Worm (Caenorhabditis elegans) whole organism, young adult: ENCODE data around the gene F09E10.7.

Source experiments
- B0035.1 ChIP-seq: sonication (generic microtip); optimal IDR thresholded peaks from 2 replicates; lab custom pipeline; 2016; ENCODE audit warnings: missing genetic modification characterization, mild to moderate bottlenecking, missing compliant biosample characterization, missing genotype, missing genetic modification reagents
- B0261.1 ChIP-seq: sonication (generic microtip); optimal IDR thresholded peaks from 2 replicates; lab custom pipeline; 2016; ENCODE audit warnings: mild to moderate bottlenecking, missing genetic modification characterization, moderate library complexity, missing compliant biosample characterization
- C17E4.6 ChIP-seq: fragments of 200-800 bp; sonication (Bioruptor generic); IDR thresholded peaks from 2 replicates; pipeline ENCODE4 v1.3.6; 2022; ENCODE audit warnings: missing genetic modification reagents, missing genetic modification characterization, missing compliant biosample characterization
- F33H1.4 ChIP-seq: fragments of 200-800 bp; sonication (Bioruptor generic); IDR thresholded peaks from 2 replicates; pipeline ENCODE4 v1.3.6; 2022; ENCODE audit warnings: missing genetic modification reagents, missing genetic modification characterization, missing compliant biosample characterization
- F52B5.7 ChIP-seq: sonication (generic microtip); optimal IDR thresholded peaks from 2 replicates; lab custom pipeline; 2016; ENCODE audit warnings: mild to moderate bottlenecking, missing genetic modification characterization, missing compliant biosample characterization
- F57C9.4 ChIP-seq: sonication (generic microtip); optimal IDR thresholded peaks from 2 replicates; lab custom pipeline; 2017; ENCODE audit warnings: mild to moderate bottlenecking, missing genetic modification characterization, missing compliant biosample characterization
- T07F8.4 ChIP-seq: sonication (generic microtip); optimal IDR thresholded peaks from 2 replicates; lab custom pipeline; 2016; ENCODE audit warnings: mild to moderate bottlenecking, missing genetic modification characterization, moderate library complexity, missing compliant biosample characterization
- T26A5.8 ChIP-seq: sonication (generic microtip); optimal IDR thresholded peaks from 2 replicates; lab custom pipeline; 2016; ENCODE audit warnings: missing genetic modification characterization, missing compliant biosample characterization
- Y53F4B.3 ChIP-seq: fragments of 200-800 bp; sonication (Bioruptor generic); IDR thresholded peaks from 2 replicates; pipeline ENCODE4 v1.3.6; 2022; ENCODE audit warnings: missing genetic modification reagents, missing genetic modification characterization, missing compliant biosample characterization
- Y56A3A.18 ChIP-seq: fragments of 200-800 bp; sonication (Bioruptor generic); IDR thresholded peaks from 2 replicates; pipeline ENCODE4 v1.3.6; 2022; ENCODE audit warnings: missing genetic modification reagents, missing genetic modification characterization, missing compliant biosample characterization
- Y67H2A.10 ChIP-seq: fragments of 200-800 bp; sonication (Bioruptor generic); conservative IDR thresholded peaks from 2 replicates; pipeline ENCODE4 v1.3.6; 2022; ENCODE audit warnings: missing genetic modification reagents, missing genetic modification characterization, missing compliant biosample characterization
- Y95B8A.8 ChIP-seq: fragments of 200-800 bp; sonication (Bioruptor generic); IDR thresholded peaks from 2 replicates; pipeline ENCODE4 v1.3.6; 2022; ENCODE audit warnings: missing genetic modification reagents, missing genetic modification characterization, missing compliant biosample characterization
- aptf-2 ChIP-seq: fragments of 200-800 bp; sonication (Bioruptor generic); conservative IDR thresholded peaks from 2 replicates; pipeline ENCODE4 v1.3.6; 2022; ENCODE audit warnings: missing genetic modification reagents, missing genetic modification characterization, missing compliant biosample characterization
- athp-1 ChIP-seq: sonication (generic microtip); optimal IDR thresholded peaks from 2 replicates; lab custom pipeline; 2017; ENCODE audit warnings: mild to moderate bottlenecking, missing genetic modification characterization, missing compliant biosample characterization
- attf-6 ChIP-seq: fragments of 200-800 bp; sonication (Bioruptor generic); IDR thresholded peaks from 2 replicates; pipeline ENCODE4 v1.3.6; 2022; ENCODE audit warnings: missing genetic modification reagents, missing genetic modification characterization, missing compliant biosample characterization
- bed-1 ChIP-seq: fragments of 200-800 bp; sonication (Bioruptor generic); IDR thresholded peaks from 2 replicates; pipeline ENCODE4 v1.3.6; 2022; ENCODE audit warnings: missing genetic modification reagents, missing genetic modification characterization, missing compliant biosample characterization
- cebp-2 ChIP-seq: fragments of 200-800 bp; sonication (Bioruptor generic); IDR thresholded peaks from 2 replicates; pipeline ENCODE4 v1.3.6; 2022; ENCODE audit warnings: missing genetic modification characterization, missing compliant biosample characterization
- ceh-100 ChIP-seq: fragments of 200-800 bp; sonication (Bioruptor generic); IDR thresholded peaks from 2 replicates; pipeline ENCODE4 v1.3.6; 2022; ENCODE audit warnings: missing genetic modification reagents, missing genetic modification characterization, missing compliant biosample characterization
- ceh-27 ChIP-seq: fragments of 200-800 bp; sonication (Bioruptor generic); optimal IDR thresholded peaks from 2 replicates; lab custom pipeline; 2018; ENCODE audit warnings: mild to moderate bottlenecking, missing genetic modification characterization, moderate library complexity, missing compliant biosample characterization
- ceh-40 ChIP-seq: fragments of 200-800 bp; sonication (Bioruptor generic); IDR thresholded peaks from 2 replicates; pipeline ENCODE4 v1.3.6; 2022; ENCODE audit warnings: missing genetic modification characterization, missing compliant biosample characterization
- ceh-58 ChIP-seq: fragments of 200-800 bp; sonication (Bioruptor generic); IDR thresholded peaks from 2 replicates; pipeline ENCODE4 v1.3.6; 2022; ENCODE audit warnings: missing genetic modification characterization, missing compliant biosample characterization
- dox-1 ChIP-seq: fragments of 200-800 bp; sonication (Bioruptor generic); IDR thresholded peaks from 2 replicates; pipeline ENCODE4 v1.3.6; 2022; ENCODE audit warnings: missing genetic modification reagents, missing genetic modification characterization, missing compliant biosample characterization
- dpl-1 ChIP-seq: fragments of 150-350 bp; optimal IDR thresholded peaks from 2 replicates; lab custom pipeline; 2014; ENCODE audit warnings: missing biosample characterization, missing genetic modification reagents, missing genetic modification characterization
- gei-17 ChIP-seq: fragments of 200-800 bp; sonication (Bioruptor generic); optimal IDR thresholded peaks from 2 replicates; lab custom pipeline; 2018; ENCODE audit warnings: mild to moderate bottlenecking, missing genetic modification characterization, missing compliant biosample characterization
- hlh-12 ChIP-seq: sonication (generic microtip); optimal IDR thresholded peaks from 2 replicates; lab custom pipeline; 2016; ENCODE audit warnings: missing genetic modification characterization, missing compliant biosample characterization
- hlh-26 ChIP-seq: fragments of 200-800 bp; sonication (Bioruptor generic); conservative IDR thresholded peaks from 2 replicates; pipeline ENCODE4 v1.3.6; 2022; ENCODE audit warnings: missing genetic modification reagents, missing genetic modification characterization, missing compliant biosample characterization
- lag-1 ChIP-seq: fragments of 200-800 bp; sonication (Bioruptor generic); IDR thresholded peaks from 2 replicates; pipeline ENCODE4 v1.3.6; 2022; ENCODE audit warnings: missing genetic modification reagents, missing genetic modification characterization, missing compliant biosample characterization
- lin-26 ChIP-seq: fragments of 200-800 bp; sonication (Bioruptor generic); IDR thresholded peaks from 2 replicates; pipeline ENCODE4 v1.3.6; 2022; ENCODE audit warnings: missing genetic modification reagents, missing genetic modification characterization, missing compliant biosample characterization
- lin-35 ChIP-seq, 3 experiments: fragments of 150-350 bp in 2 of 3; sonication (generic microtip) in 1 of 3; optimal IDR thresholded peaks; 2 replicates each; lab custom pipeline; 2014 to 2018; ENCODE audit warnings: missing biosample characterization in 3 of 3, missing genetic modification characterization in 3 of 3, missing genetic modification reagents in 3 of 3
- madf-3 ChIP-seq: fragments of 200-800 bp; sonication (Bioruptor generic); IDR thresholded peaks from 2 replicates; pipeline ENCODE4 v1.3.6; 2022; ENCODE audit warnings: missing genetic modification reagents, missing genetic modification characterization, missing compliant biosample characterization
- madf-6 ChIP-seq: fragments of 200-800 bp; sonication (Bioruptor generic); IDR thresholded peaks from 2 replicates; pipeline ENCODE4 v1.3.6; 2022; ENCODE audit warnings: missing genetic modification reagents, missing genetic modification characterization, missing compliant biosample characterization
- madf-8 ChIP-seq: fragments of 200-800 bp; sonication (Bioruptor generic); conservative IDR thresholded peaks from 2 replicates; pipeline ENCODE4 v1.3.6; 2022; ENCODE audit warnings: missing genetic modification reagents, missing genetic modification characterization, missing compliant biosample characterization
- mcd-1 ChIP-seq: fragments of 200-800 bp; sonication (Bioruptor generic); IDR thresholded peaks from 2 replicates; pipeline ENCODE4 v1.3.6; 2022; ENCODE audit warnings: missing genetic modification reagents, missing genetic modification characterization, missing compliant biosample characterization
- mel-28 ChIP-seq: sonication (generic microtip); optimal IDR thresholded peaks from 2 replicates; lab custom pipeline; 2016; ENCODE audit warnings: borderline replicate concordance, mild to moderate bottlenecking, missing genetic modification characterization, missing compliant biosample characterization
- mes-4 ChIP-seq: sonication (generic microtip); optimal IDR thresholded peaks from 2 replicates; lab custom pipeline; 2016; ENCODE audit warnings: missing genotype, missing genetic modification characterization, missing compliant biosample characterization
- nhr-27 ChIP-seq: fragments of 200-800 bp; sonication (Bioruptor generic); optimal IDR thresholded peaks from 2 replicates; lab custom pipeline; 2018; ENCODE audit warnings: mild to moderate bottlenecking, missing genetic modification characterization, moderate library complexity, missing compliant biosample characterization
- nhr-90 ChIP-seq: sonication (generic microtip); optimal IDR thresholded peaks from 2 replicates; lab custom pipeline; 2016; ENCODE audit warnings: missing genotype, mild to moderate bottlenecking, missing genetic modification characterization, missing compliant biosample characterization
- pha-4 ChIP-seq: fragments of 150-350 bp; sonication (generic microtip); optimal IDR thresholded peaks from 2 replicates; lab custom pipeline; 2014; ENCODE audit warnings: missing biosample characterization, missing genetic modification reagents, missing genetic modification characterization
- repo-1 ChIP-seq: sonication (generic microtip); optimal IDR thresholded peaks from 2 replicates; lab custom pipeline; 2017; ENCODE audit warnings: mild to moderate bottlenecking, missing genetic modification characterization, missing compliant biosample characterization
- rpc-1 ChIP-seq, 2 experiments: fragments of 150-350 bp in 1 of 2; sonication (generic microtip) in 1 of 2; optimal IDR thresholded peaks; 2 replicates each; lab custom pipeline; 2014 to 2018; ENCODE audit warnings: missing biosample characterization in 1 of 2, missing genetic modification characterization in 1 of 2, missing genetic modification reagents in 1 of 2, missing genotype in 1 of 2
- snpc-3.4 ChIP-seq: sonication (generic microtip); optimal IDR thresholded peaks from 2 replicates; lab custom pipeline; 2017; ENCODE audit warnings: missing genetic modification characterization, mild to moderate bottlenecking, missing compliant biosample characterization, antibody characterized with exemption, moderate library complexity, missing genotype, missing genetic modification reagents
- snpc-4 ChIP-seq, 5 experiments: fragments of 150-350 bp in 1 of 5; sonication (generic microtip) in 4 of 5; optimal IDR thresholded peaks; 2 replicates each; lab custom pipeline; 2014 to 2018; ENCODE audit warnings: missing genetic modification characterization in 5 of 5, missing biosample characterization in 3 of 5, antibody characterized with exemption in 2 of 5, mild to moderate bottlenecking in 2 of 5, missing compliant biosample characterization in 2 of 5, missing genotype in 2 of 5, moderate library complexity in 2 of 5, missing genetic modification reagents in 1 of 5
- sptf-2 ChIP-seq: fragments of 200-800 bp; sonication (Bioruptor generic); optimal IDR thresholded peaks from 2 replicates; lab custom pipeline; 2018; ENCODE audit warnings: mild to moderate bottlenecking, missing genetic modification characterization, missing compliant biosample characterization
- tbp1 ChIP-seq: fragments of 200-800 bp; sonication (Bioruptor generic); optimal IDR thresholded peaks from 2 replicates; lab custom pipeline; 2018; ENCODE audit warnings: mild to moderate bottlenecking, missing genetic modification characterization, missing compliant biosample characterization
- tbx-9 ChIP-seq: sonication (generic microtip); optimal IDR thresholded peaks from 2 replicates; lab custom pipeline; 2016; ENCODE audit warnings: borderline replicate concordance, missing genetic modification characterization, inconsistent platforms, missing compliant biosample characterization
- unc-130 ChIP-seq: sonication (generic microtip); optimal IDR thresholded peaks from 2 replicates; lab custom pipeline; 2016; ENCODE audit warnings: missing genetic modification reagents, missing genetic modification characterization, missing compliant biosample characterization
- zfh-2 ChIP-seq: fragments of 200-800 bp; sonication (Bioruptor generic); conservative IDR thresholded peaks from 2 replicates; pipeline ENCODE4 v1.3.6; 2022; ENCODE audit warnings: missing genetic modification reagents, missing genetic modification characterization, missing compliant biosample characterization
- zim-3 ChIP-seq: sonication (generic microtip); optimal IDR thresholded peaks from 2 replicates; lab custom pipeline; 2017; ENCODE audit warnings: mild to moderate bottlenecking, missing genetic modification characterization, moderate library complexity, missing compliant biosample characterization

The F09E10.7 gene

DNA sequence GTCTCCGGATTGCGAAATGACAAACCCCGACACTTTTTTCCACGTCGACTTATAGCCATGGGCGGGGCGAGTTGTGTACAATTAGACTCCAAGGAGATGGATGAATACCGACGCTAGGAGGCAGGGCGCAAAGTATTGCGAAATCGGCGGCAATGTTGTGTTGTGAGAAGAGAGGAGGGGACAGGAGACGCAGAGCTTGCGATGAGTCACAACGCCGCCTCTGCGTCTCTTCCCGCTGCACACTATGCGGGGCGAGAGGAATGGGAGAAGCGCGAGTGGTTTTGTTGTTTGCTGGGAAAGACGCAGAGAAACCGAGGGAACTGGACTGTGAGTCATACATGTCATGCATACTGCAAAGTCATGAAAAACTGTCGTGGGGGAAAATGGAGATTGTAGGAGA lies 47.3 kb downstream of the F09E10.7 start:
- TF ChIP-seq mcd-1: peak; percentile 77
- no peak for TF ChIP-seq hlh-26 (GFP tag; lab: Robert Waterston, UW)
- TF ChIP-seq zim-3 (tag; lab: Kevin White, UChicago): no peak
- no peak for TF ChIP-seq mel-28 (tag; lab: Kevin White, UChicago)
- no peak for TF ChIP-seq rpc-1 (optimal IDR thresholded peaks at IDR 0.05; lab: Kevin White, UChicago)
- no peak for TF ChIP-seq rpc-1 (tag; optimal IDR thresholded peaks at IDR 0.05; lab: Kevin White, UChicago)
- TF ChIP-seq F52B5.7 (tag; lab: Kevin White, UChicago): peak; percentile 67
- TF ChIP-seq tbp1 (GFP tag; lab: Kevin White, UChicago): peak; percentile 60
- TF ChIP-seq ceh-58 (GFP tag; lab: Robert Waterston, UW): no peak
- TF ChIP-seq ceh-100: no peak
- TF ChIP-seq B0261.1 (tag; lab: Kevin White, UChicago): no peak
- peak; percentile 21 for TF ChIP-seq athp-1 (tag; lab: Kevin White, UChicago)
- TF ChIP-seq hlh-12: no peak
- TF ChIP-seq attf-6 (GFP tag; lab: Robert Waterston, UW): no peak
- peak; percentile 83 for TF ChIP-seq nhr-90 (tag; lab: Kevin White, UChicago)
- TF ChIP-seq T07F8.4: no peak
- no peak for TF ChIP-seq snpc-3.4 (tag; lab: Kevin White, UChicago)
- TF ChIP-seq B0035.1 (tag; lab: Kevin White, UChicago): peak; percentile 3
- 0 out of 2 replicates have a peak, but pooled peaks have one; percentile 40 for TF ChIP-seq madf-3
- no peak for TF ChIP-seq bed-1 (GFP tag; lab: Robert Waterston, UW)
- TF ChIP-seq gei-17: peak; percentile 84
- peak; percentile 81; the same call in 1 of the 2 replicates for TF ChIP-seq Y95B8A.8 (GFP tag; lab: Robert Waterston, UW)
- TF ChIP-seq dox-1: peak; percentile 93
- no peak for TF ChIP-seq sptf-2 (GFP tag; lab: Kevin White, UChicago)
- TF ChIP-seq C17E4.6: no peak
- peak; percentile 87 for TF ChIP-seq ceh-27
- TF ChIP-seq madf-6 (GFP tag; lab: Robert Waterston, UW): 0 out of 2 replicates have a peak, but pooled peaks have one; percentile 28
- no peak for TF ChIP-seq aptf-2 (GFP tag; lab: Robert Waterston, UW)
- peak; percentile 49 for TF ChIP-seq repo-1 (tag; lab: Kevin White, UChicago)
- no peak for TF ChIP-seq T26A5.8 (tag; lab: Kevin White, UChicago)
- no peak for TF ChIP-seq F57C9.4
- TF ChIP-seq Y56A3A.18 (GFP tag; lab: Robert Waterston, UW): peak; percentile 54
- TF ChIP-seq Y67H2A.10 (GFP tag; lab: Robert Waterston, UW): no peak
- 0 out of 2 replicates have a peak, but pooled peaks have one; percentile 47 for TF ChIP-seq cebp-2 (GFP tag; lab: Robert Waterston, UW)
- TF ChIP-seq tbx-9 (tag; lab: Kevin White, UChicago): no peak
- TF ChIP-seq F33H1.4: 0 out of 2 replicates have a peak, but pooled peaks have one; percentile 12
- TF ChIP-seq snpc-4 (GFP tag; optimal IDR thresholded peaks at IDR 0.05; lab: Kevin White, UChicago): no peak
- TF ChIP-seq snpc-4 (tag; optimal IDR thresholded peaks at IDR 0.05; lab: Kevin White, UChicago): peak in 2 of 4 experiments; percentile 52
- TF ChIP-seq ceh-40 (GFP tag; lab: Robert Waterston, UW): no peak
- no peak for TF ChIP-seq dpl-1 (GFP tag; lab: Kevin White, UChicago)
- TF ChIP-seq unc-130 (GFP tag; lab: Kevin White, UChicago): no peak
- no peak for TF ChIP-seq madf-8 (GFP tag; lab: Robert Waterston, UW)
- peak; percentile 30 for TF ChIP-seq nhr-27
- 0 out of 2 replicates have a peak, but pooled peaks have one; percentile 74 for TF ChIP-seq lin-26 (GFP tag; lab: Robert Waterston, UW)
- no peak for TF ChIP-seq mes-4 (tag; lab: Kevin White, UChicago)
- no peak for TF ChIP-seq lag-1 (GFP tag; lab: Robert Waterston, UW)
- peak; percentile 55 for TF ChIP-seq pha-4 (tag; lab: Kevin White, UChicago)
- TF ChIP-seq zfh-2 (GFP tag; lab: Robert Waterston, UW): peak; percentile 100
- TF ChIP-seq Y53F4B.3 (GFP tag; lab: Robert Waterston, UW): no peak
- TF ChIP-seq lin-35 (GFP tag; optimal IDR thresholded peaks at IDR 0.05; lab: Kevin White, UChicago): peak in 1 of 3 experiments; percentile 69
